Worm (Caenorhabditis elegans) whole organism, late embryonic: ENCODE data around the gene clec-57.

Experiments
- elt-2 ChIP-seq: sonication (generic microtip); optimal IDR thresholded peaks from 2 replicates; lab custom pipeline; 2016; ENCODE audit warnings: missing genetic modification reagents, missing genetic modification characterization, missing compliant biosample characterization
- ets-4 ChIP-seq: sonication (generic microtip); optimal IDR thresholded peaks from 2 replicates; lab custom pipeline; 2016; ENCODE audit warnings: missing genetic modification characterization, missing compliant biosample characterization
- gmeb-2 ChIP-seq: sonication (generic microtip); optimal IDR thresholded peaks from 2 replicates; lab custom pipeline; 2016; ENCODE audit warnings: missing genetic modification characterization, inconsistent platforms, missing compliant biosample characterization
- hlh-30 ChIP-seq: sonication (generic microtip); optimal IDR thresholded peaks from 2 replicates; lab custom pipeline; 2017; ENCODE audit warnings: antibody characterized with exemption, missing genetic modification characterization, missing compliant biosample characterization; ENCODE audit not compliant: insufficient read depth
- hlh-6 ChIP-seq: sonication (generic microtip); optimal IDR thresholded peaks from 2 replicates; lab custom pipeline; 2016; ENCODE audit warnings: missing genotype, missing genetic modification characterization, missing compliant biosample characterization

ce11 chrV:14519268-14519667 lies 50.2 kb downstream of the clec-57 start, which contains the start of gene R02D5.8:
- TF ChIP-seq ets-4 (tag; lab: Kevin White, UChicago) (no peak), elt-2 (no peak), gmeb-2 (tag; lab: Kevin White, UChicago) (no peak), hlh-30 (no peak), hlh-6 (tag; lab: Kevin White, UChicago) (no peak)
